Fruit fly (Drosophila melanogaster) whole organism, wandering third instar larva: Measurements from ENCODE around the gene CG43935.

Experiments
- Abd-B ChIP-seq: fragments of >200 bp; optimal IDR thresholded peaks from 2 replicates; lab custom pipeline; 2017; ENCODE audit warnings: missing biosample characterization, missing genetic modification characterization
- CG32264 ChIP-seq: fragments of 200-800 bp; sonication (Bioruptor generic); optimal IDR thresholded peaks from 2 replicates; lab custom pipeline; 2016; ENCODE audit warnings: missing biosample characterization, missing genetic modification characterization
- CG9705 ChIP-seq: fragments of 200-800 bp; sonication (Bioruptor generic); optimal IDR thresholded peaks from 2 replicates; lab custom pipeline; 2018; ENCODE audit warnings: missing biosample characterization, mild to moderate bottlenecking, missing genetic modification characterization
- CrebA ChIP-seq: fragments of 200-800 bp; sonication (Bioruptor generic); optimal IDR thresholded peaks from 2 replicates; lab custom pipeline; 2016; ENCODE audit warnings: missing biosample characterization, mild to moderate bottlenecking, missing genetic modification characterization, borderline replicate concordance
- Dif ChIP-seq: fragments of 200-275, 200-300 bp; sonication (Bioruptor generic); optimal IDR thresholded peaks from 2 replicates; lab custom pipeline; 2018; ENCODE audit warnings: missing biosample characterization, missing genetic modification characterization; ENCODE audit not compliant: partially characterized antibody
- GATAd ChIP-seq: sonication (Bioruptor generic); optimal IDR thresholded peaks from 2 replicates; lab custom pipeline; 2016; ENCODE audit warnings: missing biosample characterization, missing genetic modification characterization
- Hnf4 ChIP-seq: fragments of 200-800 bp; sonication (Bioruptor generic); optimal IDR thresholded peaks from 2 replicates; lab custom pipeline; 2016; ENCODE audit warnings: missing biosample characterization, mild to moderate bottlenecking, missing genetic modification characterization
- Hr78 ChIP-seq: fragments of >200 bp; optimal IDR thresholded peaks from 2 replicates; lab custom pipeline; 2017; ENCODE audit warnings: missing biosample characterization, missing genetic modification characterization
- Hr83 ChIP-seq: fragments of 200-300 bp; sonication (Bioruptor generic); optimal IDR thresholded peaks from 2 replicates; lab custom pipeline; 2016; ENCODE audit warnings: missing biosample characterization, mild to moderate bottlenecking, missing genetic modification characterization, moderate library complexity; ENCODE audit not compliant: poor library complexity, severe bottlenecking
- Jra ChIP-seq: sonication (Bioruptor generic); optimal IDR thresholded peaks from 2 replicates; lab custom pipeline; 2016; ENCODE audit warnings: missing biosample characterization, missing genetic modification characterization
- Mio ChIP-seq: sonication (Bioruptor generic); optimal IDR thresholded peaks from 2 replicates; lab custom pipeline; 2016; ENCODE audit warnings: missing biosample characterization, missing genetic modification characterization
- Myc ChIP-seq: fragments of >200 bp; optimal IDR thresholded peaks from 2 replicates; lab custom pipeline; 2017
- N ChIP-seq: fragments of >200 bp; optimal IDR thresholded peaks from 2 replicates; lab custom pipeline; 2018; ENCODE audit warnings: missing biosample characterization, missing external identifiers, missing genetic modification characterization
- OdsH ChIP-seq: fragments of 200-800 bp; sonication (Bioruptor generic); optimal IDR thresholded peaks from 2 replicates; lab custom pipeline; 2016; ENCODE audit warnings: missing biosample characterization, mild to moderate bottlenecking, missing genetic modification characterization
- Rel ChIP-seq, 2 experiments: fragments of 200-800 bp; sonication (Bioruptor generic) in 1 of 2; optimal IDR thresholded peaks; 2 replicates in 1 of 2; 3 replicates in 1 of 2; lab custom pipeline; 2016 to 2019; ENCODE audit warnings: mild to moderate bottlenecking in 2 of 2, missing biosample characterization in 2 of 2, missing genetic modification characterization in 2 of 2, moderate library complexity in 1 of 2
- Sp1 ChIP-seq: fragments of 200-800 bp; sonication (Bioruptor generic); optimal IDR thresholded peaks from 3 replicates; lab custom pipeline; 2019; ENCODE audit warnings: missing biosample characterization, mild to moderate bottlenecking, missing genetic modification characterization, moderate library complexity
- brk ChIP-seq: fragments of 200-800 bp; sonication (Bioruptor generic); optimal IDR thresholded peaks from 2 replicates; lab custom pipeline; 2016; ENCODE audit warnings: missing biosample characterization, mild to moderate bottlenecking, missing genetic modification characterization
- dl ChIP-seq, 2 experiments: fragments of 175-275, 200-275 bp in 1 of 2; fragments of 200-275 bp in 1 of 2; sonication (Bioruptor generic); optimal IDR thresholded peaks; lab custom pipeline; 2018; ENCODE audit warnings: mild to moderate bottlenecking in 2 of 2, missing biosample characterization in 2 of 2, missing genetic modification characterization in 2 of 2, moderate library complexity in 2 of 2; ENCODE audit not compliant: partially characterized antibody in 2 of 2, insufficient read depth in 1 of 2
- dsf ChIP-seq: sonication (Bioruptor generic); optimal IDR thresholded peaks from 2 replicates; lab custom pipeline; 2016; ENCODE audit warnings: missing biosample characterization, missing genetic modification characterization, borderline replicate concordance
- ey ChIP-seq: fragments of 200-800 bp; sonication (Bioruptor generic); optimal IDR thresholded peaks from 2 replicates; lab custom pipeline; 2016; ENCODE audit warnings: missing biosample characterization, missing genetic modification characterization
- foxo ChIP-seq, 2 experiments: fragments of 200-800 bp; sonication (Bioruptor generic); optimal IDR thresholded peaks; 2 replicates in 1 of 2; 3 replicates in 1 of 2; lab custom pipeline; 2016 to 2017; ENCODE audit warnings: missing biosample characterization in 2 of 2, missing genetic modification characterization in 2 of 2
- h ChIP-seq: fragments of 200-800 bp; sonication (Bioruptor generic); optimal IDR thresholded peaks from 3 replicates; lab custom pipeline; 2016; ENCODE audit warnings: missing biosample characterization, mild to moderate bottlenecking, missing genetic modification characterization
- jim ChIP-seq: fragments of 175-275, 200-325 bp; sonication (Bioruptor generic); optimal IDR thresholded peaks from 2 replicates; lab custom pipeline; 2016; ENCODE audit warnings: missing biosample characterization, mild to moderate bottlenecking, missing genetic modification characterization
- lola ChIP-seq: fragments of >200 bp; optimal IDR thresholded peaks from 2 replicates; lab custom pipeline; 2017; ENCODE audit warnings: missing biosample characterization, missing genetic modification characterization
- psq ChIP-seq: fragments of 200-800 bp; sonication (Bioruptor generic); optimal IDR thresholded peaks from 3 replicates; lab custom pipeline; 2017; ENCODE audit warnings: missing biosample characterization, mild to moderate bottlenecking, missing genetic modification characterization, moderate library complexity
- rgr ChIP-seq: fragments of 200-800 bp; sonication (Bioruptor generic); optimal IDR thresholded peaks from 3 replicates; lab custom pipeline; 2016; ENCODE audit warnings: missing biosample characterization, mild to moderate bottlenecking, missing genetic modification characterization
- sage ChIP-seq: fragments of 200-800 bp; sonication (Bioruptor generic); optimal IDR thresholded peaks from 2 replicates; lab custom pipeline; 2016; ENCODE audit warnings: missing biosample characterization, mild to moderate bottlenecking, missing genetic modification characterization
- tai ChIP-seq: sonication (Bioruptor generic); optimal IDR thresholded peaks from 2 replicates; lab custom pipeline; 2016; ENCODE audit warnings: missing biosample characterization, missing genetic modification characterization
- woc ChIP-seq: sonication (Bioruptor generic); optimal IDR thresholded peaks from 2 replicates; lab custom pipeline; 2016; ENCODE audit warnings: missing biosample characterization, mild to moderate bottlenecking, missing genetic modification characterization

Gene CG43935

DNA sequence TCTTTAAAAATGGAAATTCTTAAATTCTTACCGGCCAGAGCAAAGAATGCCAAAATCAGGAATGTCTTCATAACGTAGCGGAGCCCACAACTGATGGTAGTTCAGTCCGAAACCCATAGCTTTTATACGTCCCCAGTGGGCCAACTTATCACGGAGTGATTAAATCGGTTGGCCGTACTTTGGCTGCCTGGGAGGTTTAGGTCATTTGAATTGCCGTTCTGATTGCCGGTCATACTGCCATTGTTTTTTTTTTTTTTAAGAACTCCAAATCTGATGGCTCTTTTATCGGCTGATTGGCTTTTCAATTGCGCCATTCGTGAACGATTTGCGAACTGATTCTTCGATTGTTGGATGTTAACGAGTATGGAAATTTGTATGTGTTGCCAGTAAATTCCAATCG lies 42.1 kb upstream of the CG43935 start, which contains the start of gene CG6277:
CG6277 (minus strand) TSS at position 101 of the 400 bp plus-strand sequence.
- TF ChIP-seq Hr83 (GFP tag; lab: Kevin White, UChicago) (no peak), CrebA (GFP tag; lab: Kevin White, UChicago) (no peak), jim (GFP tag; lab: Kevin White, UChicago) (no peak), Jra (GFP tag; lab: Kevin White, UChicago) (no peak), Rel (GFP tag; optimal IDR thresholded peaks at IDR 0.05; lab: Kevin White, UChicago) (no peak), Rel (tag; optimal IDR thresholded peaks at IDR 0.05; lab: Kevin White, UChicago) (no peak), tai (no peak), Mio (GFP tag; lab: Kevin White, UChicago) (no peak), Sp1 (GFP tag; lab: Kevin White, UChicago) (no peak), h (GFP tag; lab: Kevin White, UChicago) (no peak), N (GFP tag; lab: Kevin White, UChicago) (no peak), rgr (GFP tag; lab: Kevin White, UChicago) (no peak), foxo (GFP tag; optimal IDR thresholded peaks at IDR 0.05; lab: Kevin White, UChicago) (no peak), GATAd (GFP tag; lab: Kevin White, UChicago) (no peak), Hnf4 (GFP tag; lab: Kevin White, UChicago) (no peak)

DNA sequence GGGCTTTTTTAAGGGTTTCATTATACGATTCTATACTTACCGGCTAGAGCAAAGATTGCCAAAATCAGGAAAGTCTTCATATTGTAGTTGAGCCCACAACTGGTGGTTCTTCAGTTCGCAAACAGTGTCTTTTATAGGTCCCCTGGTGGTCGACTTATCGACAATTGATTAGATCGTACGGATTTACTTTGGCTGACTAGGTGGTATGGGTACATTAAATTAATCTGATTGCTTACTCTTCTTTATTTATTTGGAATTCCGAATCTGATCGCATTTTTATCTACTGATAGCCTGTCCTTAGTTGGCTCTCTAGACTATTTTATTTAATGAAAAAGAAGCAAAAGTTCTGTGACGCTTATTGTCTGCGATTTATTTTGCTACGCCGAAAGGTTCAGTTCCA lies 39.2 kb upstream of the CG43935 start, which contains the start of gene CG6271:
CG6271 (minus strand) TSS at position 101 of the 400 bp plus-strand sequence.
- TF ChIP-seq h (GFP tag; lab: Kevin White, UChicago) (no peak), N (GFP tag; lab: Kevin White, UChicago) (no peak), OdsH (no peak), Hr83 (GFP tag; lab: Kevin White, UChicago) (no peak), Jra (GFP tag; lab: Kevin White, UChicago) (no peak), CG9705 (GFP tag; lab: Kevin White, UChicago) (no peak), tai (no peak), Myc (no peak), lola (no peak), dsf (GFP tag; lab: Kevin White, UChicago) (no peak), woc (GFP tag; lab: Kevin White, UChicago) (no peak), dl (GFP tag; optimal IDR thresholded peaks at IDR 0.05; lab: Kevin White, UChicago; ENCODE audit: insufficient read depth in 1 of 2, partially characterized antibody in 2 of 2) (no peak), psq (GFP tag; lab: Kevin White, UChicago) (no peak), Abd-B (GFP tag; lab: Kevin White, UChicago) (no peak)

dm6 chr3R:27033935-27034334 lies 31.3 kb upstream of the CG43935 start:
- TF ChIP-seq CrebA (GFP tag; lab: Kevin White, UChicago) (no peak), Hr78 (no peak), psq (GFP tag; lab: Kevin White, UChicago) (no peak), Hnf4 (GFP tag; lab: Kevin White, UChicago) (no peak), CG32264 (GFP tag; lab: Kevin White, UChicago) (no peak), Sp1 (GFP tag; lab: Kevin White, UChicago) (no peak), Mio (GFP tag; lab: Kevin White, UChicago) (no peak), jim (GFP tag; lab: Kevin White, UChicago) (no peak), ey (GFP tag; lab: Kevin White, UChicago) (no peak), sage (GFP tag; lab: Kevin White, UChicago) (no peak), Jra (GFP tag; lab: Kevin White, UChicago) (no peak)

DNA sequence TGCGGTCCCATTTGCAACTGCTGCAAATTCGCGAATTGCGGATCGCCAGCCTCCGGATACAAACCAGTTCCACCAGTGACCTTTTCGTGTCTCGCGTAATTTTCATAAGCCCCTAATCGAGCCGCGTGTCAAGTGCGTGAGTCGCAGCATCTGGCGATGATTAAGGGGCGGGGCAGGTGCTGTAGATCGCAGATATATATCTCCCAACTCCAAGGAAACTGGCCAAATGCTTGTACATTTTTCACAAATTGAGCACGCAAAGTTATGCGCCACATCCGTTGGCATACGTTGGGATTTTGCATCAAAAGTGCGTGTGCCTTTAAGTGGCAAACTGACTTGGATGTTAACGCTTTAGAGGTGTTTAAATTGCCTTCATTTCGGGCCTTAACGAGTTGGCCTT lies 25.2 kb upstream of the CG43935 start:
- TF ChIP-seq dl (GFP tag; optimal IDR thresholded peaks at IDR 0.05; lab: Kevin White, UChicago; ENCODE audit: insufficient read depth in 1 of 2, partially characterized antibody in 2 of 2) (no peak), Hnf4 (GFP tag; lab: Kevin White, UChicago) (no peak), Mio (GFP tag; lab: Kevin White, UChicago) (no peak), tai (no peak), Jra (GFP tag; lab: Kevin White, UChicago) (no peak), Dif (no peak), brk (GFP tag; lab: Kevin White, UChicago) (no peak), Sp1 (GFP tag; lab: Kevin White, UChicago) (no peak), CG32264 (GFP tag; lab: Kevin White, UChicago) (no peak)
- TF ChIP-seq, all 38 proteins: peak for 0
